Fruit fly (Drosophila melanogaster) whole organism, adult: Measurements from ENCODE around the gene CG18081.

Source experiments
- CG11617 ChIP-seq: fragments of 200-800 bp; sonication (Bioruptor generic); optimal IDR thresholded peaks from 2 replicates; lab custom pipeline; 2017; ENCODE audit warnings: mild to moderate bottlenecking, missing biosample characterization, missing genetic modification reagents, missing genetic modification characterization
- CG12768 ChIP-seq: fragments of 200-800 bp; sonication (Bioruptor generic); optimal IDR thresholded peaks from 2 replicates; lab custom pipeline; 2017; ENCODE audit warnings: missing biosample characterization, missing genetic modification characterization, mild to moderate bottlenecking, moderate library complexity, missing genetic modification reagents
- CG14711 ChIP-seq: fragments of 200-800 bp; sonication (Bioruptor generic); optimal IDR thresholded peaks from 2 replicates; lab custom pipeline; 2018; ENCODE audit warnings: missing biosample characterization, mild to moderate bottlenecking, missing genetic modification characterization, moderate library complexity
- CG1620 ChIP-seq: fragments of 200-800 bp; sonication (Bioruptor generic); optimal IDR thresholded peaks from 2 replicates; lab custom pipeline; 2016; ENCODE audit warnings: missing biosample characterization, missing genetic modification characterization
- CG33017 ChIP-seq: fragments of 200-800 bp; sonication (Bioruptor generic); optimal IDR thresholded peaks from 2 replicates; lab custom pipeline; 2018; ENCODE audit warnings: missing biosample characterization, mild to moderate bottlenecking, missing genetic modification characterization, moderate library complexity
- CG5204 ChIP-seq: fragments of 200-800 bp; sonication (Bioruptor generic); optimal IDR thresholded peaks from 2 replicates; lab custom pipeline; 2016; ENCODE audit warnings: missing biosample characterization, missing genetic modification characterization
- CG7045 ChIP-seq: fragments of 200-800 bp; sonication (Bioruptor generic); optimal IDR thresholded peaks from 2 replicates; lab custom pipeline; 2017; ENCODE audit warnings: missing biosample characterization, mild to moderate bottlenecking, missing genetic modification characterization
- CG7101 ChIP-seq: fragments of 200-800 bp; sonication (Bioruptor generic); optimal IDR thresholded peaks from 2 replicates; lab custom pipeline; 2018; ENCODE audit warnings: missing biosample characterization, mild to moderate bottlenecking, missing genetic modification characterization, moderate library complexity
- Clk ChIP-seq: fragments of 200-800 bp; sonication (Bioruptor generic); optimal IDR thresholded peaks from 2 replicates; lab custom pipeline; 2017; ENCODE audit warnings: missing biosample characterization, missing genetic modification characterization
- Crg-1 ChIP-seq: fragments of 200-800 bp; sonication (Bioruptor generic); optimal IDR thresholded peaks from 2 replicates; lab custom pipeline; 2016; ENCODE audit warnings: missing biosample characterization, missing genetic modification characterization
- Hr96 ChIP-seq: fragments of 200-800 bp; sonication (Bioruptor generic); optimal IDR thresholded peaks from 2 replicates; lab custom pipeline; 2016; ENCODE audit warnings: missing biosample characterization, missing genetic modification characterization
- Mnt ChIP-seq: fragments of 200-800 bp; sonication (Bioruptor generic); optimal IDR thresholded peaks from 2 replicates; lab custom pipeline; 2016; ENCODE audit warnings: missing biosample characterization, mild to moderate bottlenecking, missing genetic modification characterization
- bab1 ChIP-seq: fragments of 200-800 bp; sonication (Bioruptor generic); optimal IDR thresholded peaks from 3 replicates; lab custom pipeline; 2019; ENCODE audit warnings: missing biosample characterization, mild to moderate bottlenecking, missing genetic modification characterization, moderate library complexity
- cic ChIP-seq: fragments of 200-800 bp; sonication (Bioruptor generic); optimal IDR thresholded peaks from 2 replicates; lab custom pipeline; 2017; ENCODE audit warnings: missing biosample characterization, mild to moderate bottlenecking, missing genetic modification characterization, moderate library complexity
- cnc ChIP-seq, 2 experiments: fragments of >200 bp; optimal IDR thresholded peaks; 2 replicates each; lab custom pipeline; 2017
- kay ChIP-seq: fragments of 200-800 bp; sonication (Bioruptor generic); peaks from one replicate; lab custom pipeline; 2016; ENCODE audit warnings: missing biosample characterization, missing genetic modification characterization, borderline replicate concordance
- ovo ChIP-seq: fragments of 200-800 bp; sonication (Bioruptor generic); optimal IDR thresholded peaks from 2 replicates; lab custom pipeline; 2016; ENCODE audit warnings: missing biosample characterization, missing genetic modification characterization
- pad ChIP-seq: fragments of 200-800 bp; sonication (Bioruptor generic); optimal IDR thresholded peaks from 3 replicates; lab custom pipeline; 2017; ENCODE audit warnings: missing biosample characterization, missing genetic modification characterization, mild to moderate bottlenecking, moderate library complexity, missing genetic modification reagents
- tj ChIP-seq: fragments of 200-800 bp; sonication (Bioruptor generic); optimal IDR thresholded peaks from 3 replicates; lab custom pipeline; 2017; ENCODE audit warnings: missing biosample characterization, mild to moderate bottlenecking, missing genetic modification characterization, moderate library complexity
- toe ChIP-seq: fragments of 200-800 bp; sonication (Bioruptor generic); optimal IDR thresholded peaks from 2 replicates; lab custom pipeline; 2016; ENCODE audit warnings: missing biosample characterization, missing genetic modification characterization

The CG18081 gene

DNA sequence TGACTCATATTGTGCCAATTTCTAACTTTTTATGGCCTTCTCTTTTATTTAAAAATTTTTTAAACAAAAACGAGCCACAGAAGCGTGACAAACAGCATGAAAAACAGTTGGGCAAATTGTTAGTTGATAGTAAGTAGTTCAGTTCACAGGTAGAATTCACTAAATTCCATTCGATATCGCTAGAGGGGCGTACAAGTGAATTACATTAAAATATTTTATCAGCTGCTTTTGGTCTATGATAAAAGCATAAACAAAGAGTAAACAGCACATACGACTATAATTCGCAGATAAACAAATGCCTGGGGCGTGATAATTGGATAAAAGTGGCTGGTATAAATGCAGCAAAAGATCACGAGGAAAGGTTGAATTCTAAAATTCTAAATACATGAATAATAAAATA lies 21.2 kb downstream of the CG18081 start:
- no peak for TF ChIP-seq CG33017 (tag; lab: Kevin White, UChicago)
- peak; percentile 75 for TF ChIP-seq kay (GFP tag; lab: Kevin White, UChicago)

DNA sequence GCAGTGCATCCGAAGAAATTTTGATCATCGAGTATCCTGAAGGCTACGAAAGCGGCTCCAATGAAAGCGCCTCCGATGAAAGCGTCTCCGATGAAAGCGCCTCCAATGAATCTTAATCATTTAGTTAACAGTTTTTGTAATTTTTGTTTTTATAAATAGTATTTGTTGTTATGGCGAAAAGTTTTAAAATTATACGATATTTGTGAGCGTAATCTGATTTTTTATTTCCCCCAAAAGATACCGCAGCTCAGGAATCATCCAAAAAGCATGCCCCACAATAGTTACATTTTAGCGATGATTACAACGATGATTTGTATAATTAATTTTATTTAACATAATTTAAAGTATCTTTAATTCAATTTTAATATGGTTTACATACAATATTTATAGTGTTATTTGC lies 25.4 kb downstream of the CG18081 start:
- TF ChIP-seq CG12768 (GFP tag; lab: Kevin White, UChicago) (no peak), CG7101 (tag; lab: Kevin White, UChicago) (no peak), Hr96 (GFP tag; lab: Kevin White, UChicago) (no peak), CG5204 (GFP tag; lab: Kevin White, UChicago) (no peak), Clk (GFP tag; lab: Kevin White, UChicago) (no peak), cic (GFP tag; lab: Kevin White, UChicago) (no peak)

dm6 chr3L:15809185-15809584 lies 26.0 kb downstream of the CG18081 start, which contains the start of gene CG13445:
Gene CG13445 (plus strand): TSS chr3L:15809485.
- TF ChIP-seq pad (no peak), kay (GFP tag; lab: Kevin White, UChicago) (no peak), CG7101 (tag; lab: Kevin White, UChicago) (no peak), Mnt (GFP tag; lab: Kevin White, UChicago) (no peak), Clk (GFP tag; lab: Kevin White, UChicago) (no peak), CG33017 (tag; lab: Kevin White, UChicago) (no peak), bab1 (GFP tag; lab: Kevin White, UChicago) (no peak), toe (GFP tag; lab: Kevin White, UChicago) (no peak), CG12768 (GFP tag; lab: Kevin White, UChicago) (no peak), CG1620 (GFP tag; lab: Kevin White, UChicago) (no peak), cnc (optimal IDR thresholded peaks at IDR 0.05; lab: Kevin White, UChicago) (no peak), Crg-1 (GFP tag; lab: Kevin White, UChicago) (no peak), CG5204 (GFP tag; lab: Kevin White, UChicago) (no peak), CG14711 (tag; lab: Kevin White, UChicago) (no peak), CG11617 (GFP tag; lab: Kevin White, UChicago) (no peak), ovo (GFP tag; lab: Kevin White, UChicago) (no peak), CG7045 (GFP tag; lab: Kevin White, UChicago) (no peak), cic (GFP tag; lab: Kevin White, UChicago) (no peak), Hr96 (GFP tag; lab: Kevin White, UChicago) (no peak), tj (GFP tag; lab: Kevin White, UChicago) (no peak)

dm6 chr3L:15808667-15809066 lies 26.5 kb downstream of the CG18081 start:
- TF ChIP-seq tj (GFP tag; lab: Kevin White, UChicago) (no peak), CG1620 (GFP tag; lab: Kevin White, UChicago) (no peak), CG11617 (GFP tag; lab: Kevin White, UChicago) (no peak), CG12768 (GFP tag; lab: Kevin White, UChicago) (no peak), CG7045 (GFP tag; lab: Kevin White, UChicago) (no peak)

DNA sequence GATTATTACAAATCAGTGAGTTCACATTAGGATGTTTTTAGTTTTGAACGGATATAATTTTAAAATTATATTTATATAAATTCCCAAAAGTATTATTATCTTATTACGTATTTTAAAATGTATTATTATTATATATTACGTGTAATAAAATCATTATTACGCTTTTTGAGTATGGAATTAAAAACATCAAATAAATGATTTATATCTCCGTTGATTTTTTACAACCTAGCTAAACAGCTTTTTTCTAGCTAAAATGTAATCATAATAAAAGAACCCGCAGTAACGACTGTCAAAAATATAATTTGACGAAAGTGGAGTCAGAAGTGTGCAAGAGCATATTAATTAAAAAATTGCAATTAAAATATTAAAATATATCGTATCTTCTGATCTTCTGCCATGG lies 27.2 kb downstream of the CG18081 start, which contains the start of gene CG6244:
Gene CG6244, plus strand, starts transcription at position 301 of the 400 bp plus-strand sequence.
- TF ChIP-seq Crg-1 (GFP tag; lab: Kevin White, UChicago): no peak
- TF ChIP-seq cnc (optimal IDR thresholded peaks at IDR 0.05; lab: Kevin White, UChicago): no peak
- TF ChIP-seq CG1620 (GFP tag; lab: Kevin White, UChicago): no peak
- no peak for TF ChIP-seq CG14711 (tag; lab: Kevin White, UChicago)
- TF ChIP-seq CG7045 (GFP tag; lab: Kevin White, UChicago): no peak
- TF ChIP-seq CG5204 (GFP tag; lab: Kevin White, UChicago): no peak
- TF ChIP-seq CG7101 (tag; lab: Kevin White, UChicago): no peak
- TF ChIP-seq Mnt (GFP tag; lab: Kevin White, UChicago): no peak

DNA sequence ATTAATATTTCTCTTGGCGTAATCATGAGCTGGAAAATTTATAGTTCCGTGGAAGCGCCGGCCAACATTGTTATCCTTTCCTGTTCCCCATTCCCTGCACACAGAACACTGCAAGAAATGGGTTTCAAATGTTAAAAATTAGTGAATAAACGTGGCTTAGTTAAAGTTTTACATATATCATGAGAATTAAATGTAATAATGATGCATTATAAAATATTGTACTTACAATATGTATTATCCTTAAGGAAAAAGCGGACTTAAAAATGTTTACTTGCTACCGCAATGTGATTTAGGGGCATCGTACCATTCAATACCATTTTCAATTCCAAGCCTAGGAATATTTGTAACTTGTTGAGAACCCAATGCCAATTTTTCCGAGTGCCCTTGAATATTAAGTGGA lies 32.5 kb downstream of the CG18081 start:
- TF ChIP-seq CG33017 (tag; lab: Kevin White, UChicago): no peak
- TF ChIP-seq CG5204 (GFP tag; lab: Kevin White, UChicago): no peak
- no peak for TF ChIP-seq pad
- no peak for TF ChIP-seq Crg-1 (GFP tag; lab: Kevin White, UChicago)
- TF ChIP-seq CG7101 (tag; lab: Kevin White, UChicago): no peak
- TF ChIP-seq CG7045 (GFP tag; lab: Kevin White, UChicago): no peak
- no peak for TF ChIP-seq bab1 (GFP tag; lab: Kevin White, UChicago)
- TF ChIP-seq toe (GFP tag; lab: Kevin White, UChicago): no peak
- TF ChIP-seq CG14711 (tag; lab: Kevin White, UChicago): no peak
- TF ChIP-seq ovo (GFP tag; lab: Kevin White, UChicago): no peak
- no peak for TF ChIP-seq kay (GFP tag; lab: Kevin White, UChicago)
- TF ChIP-seq CG11617 (GFP tag; lab: Kevin White, UChicago): no peak

dm6 chr3L:15802117-15802516 lies 33.1 kb downstream of the CG18081 start:
- no peak for TF ChIP-seq cic (GFP tag; lab: Kevin White, UChicago)
- TF ChIP-seq CG1620 (GFP tag; lab: Kevin White, UChicago): no peak
- no peak for TF ChIP-seq CG7101 (tag; lab: Kevin White, UChicago)
